Worm (Caenorhabditis elegans) whole organism, young adult: ENCODE data around the gene T02G5.3.

Experiments used
- C06A6.2 ChIP-seq: fragments of 200-800 bp; sonication (Bioruptor generic); conservative IDR thresholded peaks from 2 replicates; pipeline ENCODE4 v1.3.6; 2022; ENCODE audit warnings: missing genetic modification characterization, missing compliant biosample characterization
- C17E4.6 ChIP-seq: fragments of 200-800 bp; sonication (Bioruptor generic); IDR thresholded peaks from 2 replicates; pipeline ENCODE4 v1.3.6; 2022; ENCODE audit warnings: missing genetic modification reagents, missing genetic modification characterization, missing compliant biosample characterization
- D2030.7 ChIP-seq: fragments of 200-800 bp; sonication (Bioruptor generic); IDR thresholded peaks from 2 replicates; pipeline ENCODE4 v1.3.6; 2022; ENCODE audit warnings: missing genetic modification reagents, missing genetic modification characterization, missing compliant biosample characterization
- T07F8.4 ChIP-seq: sonication (generic microtip); optimal IDR thresholded peaks from 2 replicates; lab custom pipeline; 2016; ENCODE audit warnings: mild to moderate bottlenecking, missing genetic modification characterization, moderate library complexity, missing compliant biosample characterization
- Y53G8AR.9 ChIP-seq: fragments of 200-800 bp; sonication (Bioruptor generic); conservative IDR thresholded peaks from 2 replicates; pipeline ENCODE4 v1.3.6; 2022; ENCODE audit warnings: missing genetic modification reagents, missing genetic modification characterization, missing compliant biosample characterization
- ccch-3 ChIP-seq: fragments of 200-800 bp; sonication (Bioruptor generic); optimal IDR thresholded peaks from 2 replicates; lab custom pipeline; 2018; ENCODE audit warnings: mild to moderate bottlenecking, missing genetic modification characterization, missing compliant biosample characterization
- cebp-1 ChIP-seq, 2 experiments: fragments of 200-800 bp in 1 of 2; sonication (Bioruptor generic) in 1 of 2; sonication (generic microtip) in 1 of 2; IDR thresholded peaks in 1 of 2; optimal IDR thresholded peaks in 1 of 2; 2 replicates each; pipeline versions ENCODE4 v1.3.6 to Lab custom; 2017 to 2022; ENCODE audit warnings: missing compliant biosample characterization in 2 of 2, missing genetic modification characterization in 2 of 2, mild to moderate bottlenecking in 1 of 2, missing genetic modification reagents in 1 of 2, moderate library complexity in 1 of 2
- ceh-40 ChIP-seq: fragments of 200-800 bp; sonication (Bioruptor generic); IDR thresholded peaks from 2 replicates; pipeline ENCODE4 v1.3.6; 2022; ENCODE audit warnings: missing genetic modification characterization, missing compliant biosample characterization
- ceh-58 ChIP-seq: fragments of 200-800 bp; sonication (Bioruptor generic); IDR thresholded peaks from 2 replicates; pipeline ENCODE4 v1.3.6; 2022; ENCODE audit warnings: missing genetic modification characterization, missing compliant biosample characterization
- ceh-79 ChIP-seq: sonication (generic microtip); optimal IDR thresholded peaks from 2 replicates; lab custom pipeline; 2017; ENCODE audit warnings: mild to moderate bottlenecking, missing genetic modification characterization, missing compliant biosample characterization
- ceh-91 ChIP-seq: fragments of 200-800 bp; sonication (Bioruptor generic); IDR thresholded peaks from 2 replicates; pipeline ENCODE4 v1.3.6; 2022; ENCODE audit warnings: missing genetic modification reagents, missing genetic modification characterization, missing compliant biosample characterization
- chd-7 ChIP-seq: sonication (generic microtip); optimal IDR thresholded peaks from 2 replicates; lab custom pipeline; 2016; ENCODE audit warnings: mild to moderate bottlenecking, missing genetic modification characterization, moderate library complexity, missing compliant biosample characterization
- dox-1 ChIP-seq: fragments of 200-800 bp; sonication (Bioruptor generic); IDR thresholded peaks from 2 replicates; pipeline ENCODE4 v1.3.6; 2022; ENCODE audit warnings: missing genetic modification reagents, missing genetic modification characterization, missing compliant biosample characterization
- dpff-1 ChIP-seq: sonication (generic microtip); optimal IDR thresholded peaks from 2 replicates; lab custom pipeline; 2017; ENCODE audit warnings: mild to moderate bottlenecking, missing genetic modification characterization, missing compliant biosample characterization
- gei-17 ChIP-seq: fragments of 200-800 bp; sonication (Bioruptor generic); optimal IDR thresholded peaks from 2 replicates; lab custom pipeline; 2018; ENCODE audit warnings: mild to moderate bottlenecking, missing genetic modification characterization, missing compliant biosample characterization
- hmg-1.2 ChIP-seq: fragments of 200-800 bp; sonication (Bioruptor generic); IDR thresholded peaks from 2 replicates; pipeline ENCODE4 v1.3.6; 2022; ENCODE audit warnings: missing genetic modification reagents, missing genetic modification characterization, missing compliant biosample characterization
- hmg-20 ChIP-seq: fragments of 200-800 bp; sonication (Bioruptor generic); IDR thresholded peaks from 2 replicates; pipeline ENCODE4 v1.3.6; 2022; ENCODE audit warnings: missing genetic modification reagents, missing genetic modification characterization, missing compliant biosample characterization
- hrde-1 ChIP-seq: sonication (generic microtip); optimal IDR thresholded peaks from 2 replicates; lab custom pipeline; 2016; ENCODE audit warnings: missing genetic modification characterization, mild to moderate bottlenecking, missing compliant biosample characterization, moderate library complexity, missing genotype, missing genetic modification reagents, borderline replicate concordance
- lag-1 ChIP-seq: fragments of 200-800 bp; sonication (Bioruptor generic); IDR thresholded peaks from 2 replicates; pipeline ENCODE4 v1.3.6; 2022; ENCODE audit warnings: missing genetic modification reagents, missing genetic modification characterization, missing compliant biosample characterization
- let-607 ChIP-seq, 2 experiments: fragments of 200-800 bp in 1 of 2; sonication (Bioruptor generic) in 1 of 2; sonication (generic microtip) in 1 of 2; optimal IDR thresholded peaks; 2 replicates each; lab custom pipeline; 2016 to 2018; ENCODE audit warnings: mild to moderate bottlenecking in 2 of 2, missing compliant biosample characterization in 2 of 2, missing genetic modification characterization in 2 of 2, moderate library complexity in 2 of 2, missing genotype in 1 of 2
- lin-35 ChIP-seq, 3 experiments: fragments of 150-350 bp in 2 of 3; sonication (generic microtip) in 1 of 3; optimal IDR thresholded peaks; 2 replicates each; lab custom pipeline; 2014 to 2018; ENCODE audit warnings: missing biosample characterization in 3 of 3, missing genetic modification characterization in 3 of 3, missing genetic modification reagents in 3 of 3
- lin-40 ChIP-seq: sonication (generic microtip); optimal IDR thresholded peaks from 2 replicates; lab custom pipeline; 2016; ENCODE audit warnings: missing genetic modification characterization, mild to moderate bottlenecking, missing compliant biosample characterization, missing genotype, missing genetic modification reagents
- lir-1 ChIP-seq: fragments of 200-800 bp; sonication (Bioruptor generic); conservative IDR thresholded peaks from 2 replicates; pipeline ENCODE4 v1.3.6; 2022; ENCODE audit warnings: missing genetic modification reagents, missing genetic modification characterization, missing compliant biosample characterization
- lsl-1 ChIP-seq: fragments of 200-800 bp; sonication (Bioruptor generic); optimal IDR thresholded peaks from 2 replicates; lab custom pipeline; 2018; ENCODE audit warnings: mild to moderate bottlenecking, missing genetic modification characterization, moderate library complexity, missing compliant biosample characterization
- madf-10 ChIP-seq: sonication (generic microtip); optimal IDR thresholded peaks from 2 replicates; lab custom pipeline; 2016; ENCODE audit warnings: mild to moderate bottlenecking, missing genetic modification characterization, missing compliant biosample characterization
- madf-3 ChIP-seq: fragments of 200-800 bp; sonication (Bioruptor generic); IDR thresholded peaks from 2 replicates; pipeline ENCODE4 v1.3.6; 2022; ENCODE audit warnings: missing genetic modification reagents, missing genetic modification characterization, missing compliant biosample characterization
- madf-8 ChIP-seq: fragments of 200-800 bp; sonication (Bioruptor generic); conservative IDR thresholded peaks from 2 replicates; pipeline ENCODE4 v1.3.6; 2022; ENCODE audit warnings: missing genetic modification reagents, missing genetic modification characterization, missing compliant biosample characterization
- nfya-1 ChIP-seq: sonication (generic microtip); optimal IDR thresholded peaks from 2 replicates; lab custom pipeline; 2017; ENCODE audit warnings: antibody characterized with exemption, missing compliant biosample characterization, missing genetic modification characterization, borderline replicate concordance; ENCODE audit not compliant: insufficient read depth
- nhr-80 ChIP-seq: sonication (generic microtip); optimal IDR thresholded peaks from 2 replicates; lab custom pipeline; 2016; ENCODE audit warnings: missing genetic modification characterization, missing compliant biosample characterization
- rpc-1 ChIP-seq, 2 experiments: fragments of 150-350 bp in 1 of 2; sonication (generic microtip) in 1 of 2; optimal IDR thresholded peaks; 2 replicates each; lab custom pipeline; 2014 to 2018; ENCODE audit warnings: missing biosample characterization in 1 of 2, missing genetic modification characterization in 1 of 2, missing genetic modification reagents in 1 of 2, missing genotype in 1 of 2
- sea-2 ChIP-seq: fragments of 200-800 bp; sonication (Bioruptor generic); IDR thresholded peaks from 2 replicates; pipeline ENCODE4 v1.3.6; 2022; ENCODE audit warnings: missing genetic modification characterization, missing compliant biosample characterization
- snpc-1.3 ChIP-seq: sonication (generic microtip); optimal IDR thresholded peaks from 2 replicates; lab custom pipeline; 2017; ENCODE audit warnings: missing genetic modification characterization, mild to moderate bottlenecking, missing compliant biosample characterization, antibody characterized with exemption, moderate library complexity, missing genotype, missing genetic modification reagents; ENCODE audit not compliant: insufficient read depth
- unc-130 ChIP-seq: sonication (generic microtip); optimal IDR thresholded peaks from 2 replicates; lab custom pipeline; 2016; ENCODE audit warnings: missing genetic modification reagents, missing genetic modification characterization, missing compliant biosample characterization
- unc-62 ChIP-seq: fragments of 150-350 bp; optimal IDR thresholded peaks from 2 replicates; lab custom pipeline; 2014; ENCODE audit warnings: missing biosample characterization, missing genetic modification reagents, missing genetic modification characterization
- xnd-1 ChIP-seq: sonication (generic microtip); optimal IDR thresholded peaks from 2 replicates; lab custom pipeline; 2016; ENCODE audit warnings: missing genotype, missing genetic modification reagents, missing genetic modification characterization, missing compliant biosample characterization
- zfh-2 ChIP-seq: fragments of 200-800 bp; sonication (Bioruptor generic); conservative IDR thresholded peaks from 2 replicates; pipeline ENCODE4 v1.3.6; 2022; ENCODE audit warnings: missing genetic modification reagents, missing genetic modification characterization, missing compliant biosample characterization
- ztf-25 ChIP-seq: fragments of 200-800 bp; sonication (Bioruptor generic); IDR thresholded peaks from 2 replicates; pipeline ENCODE4 v1.3.6; 2022; ENCODE audit warnings: missing genetic modification reagents, missing genetic modification characterization, missing compliant biosample characterization
- ztf-3 ChIP-seq: fragments of 200-800 bp; sonication (Bioruptor generic); optimal IDR thresholded peaks from 2 replicates; lab custom pipeline; 2018; ENCODE audit warnings: mild to moderate bottlenecking, missing genetic modification characterization, missing compliant biosample characterization

T02G5.3 gene

DNA sequence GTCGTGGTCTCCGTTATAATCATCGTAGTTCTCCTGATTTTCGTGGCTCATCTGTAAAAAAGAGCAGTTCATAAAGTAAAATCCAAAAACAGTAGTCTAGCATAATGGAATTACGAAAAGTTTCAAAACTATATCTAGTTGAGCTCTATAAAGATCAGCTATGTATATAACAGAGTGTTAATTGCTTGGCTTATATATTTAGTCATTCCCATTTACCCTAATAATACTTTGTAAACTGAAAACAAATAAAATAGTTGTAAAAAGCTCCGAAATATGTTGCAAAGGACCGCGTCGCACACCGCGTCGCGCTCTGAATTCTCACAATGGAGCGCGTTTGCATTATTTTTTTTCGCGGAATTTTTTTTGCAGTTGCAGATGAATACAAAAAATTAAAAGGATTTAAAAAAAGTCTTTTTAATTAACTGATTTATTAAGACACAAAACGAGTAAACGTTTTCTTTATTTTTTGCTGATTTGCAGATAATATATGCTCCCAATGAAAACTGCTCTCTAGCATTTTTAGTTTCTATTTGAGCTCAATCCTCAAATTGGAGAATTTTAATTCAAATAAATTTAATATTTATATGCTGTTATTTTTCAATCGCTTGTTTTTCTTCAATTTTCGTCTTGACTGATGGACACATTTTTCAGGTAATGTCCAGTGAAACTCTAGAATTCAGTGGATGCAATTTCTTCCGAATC lies 43.0 kb upstream of the T02G5.3 start, which contains the start of the genes tcer-1 and ZK1127.5 (continued):
- TF ChIP-seq C06A6.2 (GFP tag; lab: Robert Waterston, UW) (no peak), hmg-1.2 (peak; percentile 39; the same call in 1 of the 2 replicates), dox-1 (GFP tag; lab: Robert Waterston, UW) (peak; percentile 79), lin-40 (tag; lab: Kevin White, UChicago) (no peak), lin-35 (GFP tag; optimal IDR thresholded peaks at IDR 0.05; lab: Kevin White, UChicago) (peak in 1 of 3 experiments; percentile 57), ztf-3 (GFP tag; lab: Kevin White, UChicago) (no peak), lir-1 (GFP tag; lab: Robert Waterston, UW) (no peak), zfh-2 (no peak), ccch-3 (GFP tag; lab: Kevin White, UChicago) (no peak), rpc-1 (optimal IDR thresholded peaks at IDR 0.05; lab: Kevin White, UChicago) (no peak), rpc-1 (tag; optimal IDR thresholded peaks at IDR 0.05; lab: Kevin White, UChicago) (no peak), nfya-1 (tag; lab: Kevin White, UChicago) (no peak), madf-3 (GFP tag; lab: Robert Waterston, UW) (peak; percentile 95), T07F8.4 (tag; lab: Kevin White, UChicago) (no peak), ceh-91 (GFP tag; lab: Robert Waterston, UW) (peak; percentile 57; the same call in 1 of the 2 replicates), ceh-40 (GFP tag; lab: Robert Waterston, UW) (no peak), madf-10 (tag; lab: Kevin White, UChicago) (no peak), ceh-58 (GFP tag; lab: Robert Waterston, UW) (no peak), let-607 (tag; optimal IDR thresholded peaks at IDR 0.05; lab: Kevin White, UChicago) (no peak), lsl-1 (GFP tag; lab: Kevin White, UChicago) (peak; percentile 65), chd-7 (tag; lab: Kevin White, UChicago) (no peak), dpff-1 (no peak), gei-17 (GFP tag; lab: Kevin White, UChicago) (no peak), ceh-79 (tag; lab: Kevin White, UChicago) (no peak), sea-2 (GFP tag; lab: Robert Waterston, UW) (no peak), unc-130 (GFP tag; lab: Kevin White, UChicago) (no peak), C17E4.6 (GFP tag; lab: Robert Waterston, UW) (no peak), Y53G8AR.9 (GFP tag; lab: Robert Waterston, UW) (no peak), madf-8 (GFP tag; lab: Robert Waterston, UW) (peak; percentile 60), xnd-1 (tag; lab: Kevin White, UChicago) (no peak), snpc-1.3 (tag; lab: Kevin White, UChicago) (peak; percentile 56), unc-62 (GFP tag; lab: Kevin White, UChicago) (no peak), cebp-1 (GFP tag; IDR thresholded peaks at IDR 0.05; lab: Robert Waterston, UW) (no peak), cebp-1 (tag; optimal IDR thresholded peaks at IDR 0.05; lab: Kevin White, UChicago) (peak; percentile 1), ztf-25 (GFP tag; lab: Robert Waterston, UW) (no peak), nhr-80 (tag; lab: Kevin White, UChicago) (peak; percentile 1), hrde-1 (no peak), hmg-20 (no peak), lag-1 (no peak), D2030.7 (GFP tag; lab: Robert Waterston, UW) (0 out of 2 replicates have a peak, but pooled peaks have one; percentile 13)
